Worm (Caenorhabditis elegans) whole organism, L2 larva: Measurements from ENCODE around the gene srh-271.

Source experiments
- F13H6.1 ChIP-seq: sonication (generic microtip); optimal IDR thresholded peaks from 2 replicates; lab custom pipeline; 2016; ENCODE audit warnings: missing genetic modification characterization, missing compliant biosample characterization
- R02D3.7 ChIP-seq: fragments of 150-350 bp; optimal IDR thresholded peaks from 2 replicates; lab custom pipeline; 2014; ENCODE audit warnings: missing biosample characterization, missing genetic modification characterization
- nhr-12 ChIP-seq: fragments of 150-350 bp; optimal IDR thresholded peaks from 2 replicates; lab custom pipeline; 2014; ENCODE audit warnings: missing biosample characterization, missing genetic modification characterization
- unc-62 ChIP-seq: fragments of 150-350 bp; optimal IDR thresholded peaks from 2 replicates; lab custom pipeline; 2014; ENCODE audit warnings: missing biosample characterization, missing genetic modification reagents, missing genetic modification characterization
- ztf-11 ChIP-seq: sonication (generic microtip); optimal IDR thresholded peaks from 2 replicates; lab custom pipeline; 2017; ENCODE audit warnings: missing biosample characterization, missing genetic modification characterization

ce11 chrV:2614986-2615687, 6.6 kb downstream of the srh-271 start, which contains the start of gene F53E10.1:
- TF ChIP-seq R02D3.7 (tag; lab: Kevin White, UChicago) (no peak), unc-62 (GFP tag; lab: Kevin White, UChicago) (no peak), ztf-11 (tag; lab: Kevin White, UChicago) (no peak), F13H6.1 (peak; percentile 64), nhr-12 (tag; lab: Kevin White, UChicago) (no peak)
